Worm (Caenorhabditis elegans): ENCODE measurements around the gene elt-6.
A peak's percentile ranks its signal among the peaks of the same experiment; 100 is the strongest.

The elt-6 gene

DNA sequence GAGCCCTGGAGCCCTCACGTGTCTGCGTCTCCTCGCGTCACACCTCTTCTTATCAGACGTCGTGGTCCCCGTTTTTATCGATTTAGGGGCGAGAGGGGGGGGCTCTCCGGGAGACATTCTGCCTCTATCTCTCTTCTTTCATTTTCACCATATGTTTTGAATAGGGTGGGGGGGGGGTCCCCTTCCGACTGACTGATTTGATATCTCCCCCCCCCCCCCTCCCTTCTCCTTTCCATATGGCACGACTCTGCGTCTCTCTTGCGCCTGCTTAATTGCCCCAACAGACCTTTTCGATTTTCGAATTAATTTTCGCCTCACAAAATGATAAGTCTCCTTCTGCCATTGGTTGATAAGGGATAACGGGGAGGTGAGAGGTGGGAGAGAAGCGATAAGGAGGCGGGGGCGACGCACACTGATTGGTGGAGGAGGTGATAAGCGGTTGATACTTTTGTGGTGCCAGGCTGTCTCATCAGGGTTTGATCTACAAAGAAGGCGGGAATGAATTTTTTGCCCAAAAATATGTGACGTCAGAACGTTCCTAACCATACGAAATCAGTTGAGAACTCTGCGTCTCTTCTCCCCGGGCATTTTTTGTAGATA lies 13.6 kb upstream of the elt-6 start:
- TF ChIP-seq T22C8.4 (GFP tag; IDR thresholded peaks at IDR 0.05) (peak; percentile 23; the same call in 1 of the 2 replicates), flt-1 (GFP tag; IDR thresholded peaks at IDR 0.05) (no peak)

ce11 chrIV:1905250-1905649 lies 12.5 kb upstream of the elt-6 start:
- TF ChIP-seq flt-1 (GFP tag; IDR thresholded peaks at IDR 0.05) (0 out of 2 replicates have a peak, but pooled peaks have one; percentile 11), T22C8.4 (GFP tag; IDR thresholded peaks at IDR 0.05) (no peak), tab-1 (GFP tag; IDR thresholded peaks at IDR 0.05) (no peak), med-1 (GFP tag; optimal IDR thresholded peaks at IDR 0.05; ENCODE audit: insufficient read depth) (no peak), klf-2 (GFP tag; conservative IDR thresholded peaks at IDR 0.05) (no peak)

ce11 chrIV:1906697-1907096 lies 11.1 kb upstream of the elt-6 start:
- TF ChIP-seq tab-1 (GFP tag; IDR thresholded peaks at IDR 0.05) = no peak

DNA sequence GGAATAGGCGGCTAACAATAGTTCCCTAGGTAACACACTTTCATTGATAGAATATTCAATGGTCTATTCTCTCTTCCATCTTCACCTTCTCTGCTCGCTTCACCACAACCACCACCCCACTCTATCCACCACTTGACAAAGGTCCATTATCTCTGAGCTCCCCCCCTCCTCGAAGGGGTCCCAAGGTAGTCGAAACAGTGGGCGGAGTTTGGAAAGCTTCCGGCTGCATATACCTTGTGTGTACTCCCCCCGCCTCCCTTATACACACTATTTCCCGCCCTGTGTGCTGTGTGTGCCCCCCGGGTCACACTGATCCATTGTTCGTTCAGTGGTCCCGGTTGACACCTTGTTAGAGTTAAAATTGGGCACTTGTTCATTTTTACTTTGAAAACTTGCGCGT lies 9.3 kb upstream of the elt-6 start:
- no peak for TF ChIP-seq tab-1 (GFP tag; IDR thresholded peaks at IDR 0.05)
- TF ChIP-seq med-1 (GFP tag; optimal IDR thresholded peaks at IDR 0.05; ENCODE audit: insufficient read depth) = peak; percentile 8

ce11 chrIV:1908921-1909320 lies 8.9 kb upstream of the elt-6 start:
- TF ChIP-seq cog-1 (tag; optimal IDR thresholded peaks at IDR 0.05) (no peak), ztf-29 (GFP tag; IDR thresholded peaks at IDR 0.05) (no peak), klf-2 (GFP tag; conservative IDR thresholded peaks at IDR 0.05) (no peak), flt-1 (GFP tag; IDR thresholded peaks at IDR 0.05) (no peak), ztf-23 (GFP tag; IDR thresholded peaks at IDR 0.05) (no peak), T22C8.4 (GFP tag; IDR thresholded peaks at IDR 0.05) (no peak), ref-1 (GFP tag; conservative IDR thresholded peaks at IDR 0.05) (no peak), tab-1 (GFP tag; IDR thresholded peaks at IDR 0.05) (no peak), med-1 (GFP tag; optimal IDR thresholded peaks at IDR 0.05; ENCODE audit: insufficient read depth) (no peak)

ce11 chrIV:1911273-1911672 lies 6.5 kb upstream of the elt-6 start:
- TF ChIP-seq ref-1 (GFP tag; conservative IDR thresholded peaks at IDR 0.05) = no peak
- TF ChIP-seq tab-1 (GFP tag; IDR thresholded peaks at IDR 0.05) = no peak
- no peak for TF ChIP-seq med-1 (GFP tag; optimal IDR thresholded peaks at IDR 0.05; ENCODE audit: insufficient read depth)
- peak; percentile 19 for TF ChIP-seq cog-1 (tag; optimal IDR thresholded peaks at IDR 0.05)
- 0 out of 2 replicates have a peak, but pooled peaks have one; percentile 45 for TF ChIP-seq ztf-29 (GFP tag; IDR thresholded peaks at IDR 0.05)

DNA sequence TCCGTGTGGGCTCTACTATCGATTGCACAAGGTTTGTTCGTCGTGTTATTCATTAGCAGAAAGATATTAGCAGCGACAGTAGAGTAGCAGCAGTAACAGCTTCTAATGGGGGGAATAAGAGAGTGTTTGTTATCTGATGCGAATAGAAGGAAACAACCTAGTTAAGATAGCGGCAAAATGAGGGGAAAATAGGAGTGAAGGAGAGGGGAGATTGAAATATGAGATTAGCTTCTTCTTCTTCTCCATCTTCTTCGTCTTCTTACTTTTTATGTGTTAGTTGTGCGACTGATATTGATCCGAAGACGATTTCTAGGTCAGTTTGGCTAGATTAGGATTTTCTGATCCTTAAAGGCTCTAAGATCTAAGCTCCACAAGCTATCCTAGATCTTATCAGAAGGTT lies 2.9 kb upstream of the elt-6 start:
- TF ChIP-seq klf-2 (GFP tag; conservative IDR thresholded peaks at IDR 0.05) = no peak
- no peak for TF ChIP-seq med-1 (GFP tag; optimal IDR thresholded peaks at IDR 0.05; ENCODE audit: insufficient read depth)
- no peak for TF ChIP-seq cog-1 (tag; optimal IDR thresholded peaks at IDR 0.05)
- no peak for TF ChIP-seq ztf-23 (GFP tag; IDR thresholded peaks at IDR 0.05)
- no peak for TF ChIP-seq ref-1 (GFP tag; conservative IDR thresholded peaks at IDR 0.05)
- no peak for TF ChIP-seq flt-1 (GFP tag; IDR thresholded peaks at IDR 0.05)
- no peak for TF ChIP-seq ztf-29 (GFP tag; IDR thresholded peaks at IDR 0.05)
- no peak for TF ChIP-seq T22C8.4 (GFP tag; IDR thresholded peaks at IDR 0.05)
- no peak for TF ChIP-seq tab-1 (GFP tag; IDR thresholded peaks at IDR 0.05)

DNA sequence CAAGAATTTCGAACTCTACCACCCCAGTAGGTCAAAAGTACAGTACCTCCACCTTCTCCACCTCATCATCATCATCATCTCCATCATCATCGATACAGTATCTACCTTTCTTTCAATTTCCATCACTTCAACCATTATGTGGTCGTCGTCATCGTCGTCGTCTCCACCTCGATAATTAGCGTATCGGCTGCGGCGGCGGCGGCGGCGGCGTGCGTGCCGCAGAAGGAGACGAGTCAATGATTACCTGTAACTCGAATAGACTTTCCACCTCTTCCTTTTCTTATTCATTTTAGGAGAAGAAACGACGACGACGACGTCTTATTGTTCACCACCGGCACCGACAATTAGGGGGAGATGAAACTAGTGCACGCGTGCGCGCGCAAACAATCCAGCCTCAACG lies 2.2 kb upstream of the elt-6 start:
- TF ChIP-seq ref-1 (GFP tag; conservative IDR thresholded peaks at IDR 0.05) = no peak
- TF ChIP-seq cog-1 (tag; optimal IDR thresholded peaks at IDR 0.05) = no peak
- no peak for TF ChIP-seq klf-2 (GFP tag; conservative IDR thresholded peaks at IDR 0.05)
- TF ChIP-seq ztf-23 (GFP tag; IDR thresholded peaks at IDR 0.05) = no peak
- TF ChIP-seq med-1 (GFP tag; optimal IDR thresholded peaks at IDR 0.05; ENCODE audit: insufficient read depth) = no peak
- no peak for TF ChIP-seq flt-1 (GFP tag; IDR thresholded peaks at IDR 0.05)
- TF ChIP-seq ztf-29 (GFP tag; IDR thresholded peaks at IDR 0.05) = no peak
- TF ChIP-seq tab-1 (GFP tag; IDR thresholded peaks at IDR 0.05) = no peak
- TF ChIP-seq T22C8.4 (GFP tag; IDR thresholded peaks at IDR 0.05) = no peak

DNA sequence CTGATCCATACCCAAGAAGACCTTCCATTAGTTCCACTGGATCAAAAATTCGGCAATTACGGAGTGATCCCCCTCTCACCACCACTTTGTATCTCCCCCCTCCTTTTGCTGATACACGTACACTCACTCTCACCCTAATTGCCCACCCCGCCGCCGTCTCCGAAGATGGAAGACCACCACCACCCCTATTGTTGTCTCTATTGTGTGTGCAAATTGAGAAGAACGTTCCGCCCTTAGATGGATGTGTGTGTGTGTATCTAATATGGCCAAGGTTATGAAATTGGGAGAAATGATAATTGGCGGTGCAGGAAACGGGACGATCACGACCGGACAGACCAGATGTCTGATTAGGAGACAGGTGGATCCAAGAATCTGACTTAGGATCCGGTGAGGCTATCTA lies 1.5 kb upstream of the elt-6 start:
- TF ChIP-seq tab-1 (GFP tag; IDR thresholded peaks at IDR 0.05) (no peak), flt-1 (GFP tag; IDR thresholded peaks at IDR 0.05) (peak; percentile 43; the same call in 1 of the 2 replicates)

- TF ChIP-seq tab-1 (GFP tag; IDR thresholded peaks at IDR 0.05) (no peak), ztf-29 (GFP tag; IDR thresholded peaks at IDR 0.05) (peak; percentile 8; the same call in 1 of the 2 replicates)
These were observed 2.7 kb downstream of the elt-6 start for ce11 chrIV:1920513-1920912.

DNA sequence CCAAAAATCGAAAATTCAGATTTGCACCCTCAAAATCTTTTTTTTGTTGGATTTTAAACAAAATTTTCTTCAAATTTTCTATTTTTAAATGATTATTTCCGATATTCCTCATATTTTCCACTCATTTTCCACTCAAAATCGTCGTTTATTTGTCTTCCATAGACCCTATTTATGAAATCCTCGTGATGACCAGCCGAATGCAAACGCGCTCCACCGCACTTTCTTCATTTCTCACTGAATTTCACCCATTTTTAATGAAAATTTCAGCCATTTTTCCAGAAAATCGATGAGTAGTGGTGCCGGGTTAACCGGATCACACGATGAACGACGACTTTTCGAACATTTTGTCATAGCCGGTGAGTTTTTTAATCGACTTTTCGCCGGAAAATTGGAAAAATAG lies 5.9 kb downstream of the elt-6 start, which contains the start of gene denn-4:
Gene denn-4, plus strand, starts transcription at position 280 of the 400 bp plus-strand sequence.
- TF ChIP-seq ztf-29 (GFP tag; IDR thresholded peaks at IDR 0.05) (no peak), klf-2 (GFP tag; conservative IDR thresholded peaks at IDR 0.05) (no peak), med-1 (GFP tag; optimal IDR thresholded peaks at IDR 0.05; ENCODE audit: insufficient read depth) (no peak), ref-1 (GFP tag; conservative IDR thresholded peaks at IDR 0.05) (no peak), cog-1 (tag; optimal IDR thresholded peaks at IDR 0.05) (no peak), tab-1 (GFP tag; IDR thresholded peaks at IDR 0.05) (no peak), flt-1 (GFP tag; IDR thresholded peaks at IDR 0.05) (no peak), ztf-23 (GFP tag; IDR thresholded peaks at IDR 0.05) (no peak), T22C8.4 (GFP tag; IDR thresholded peaks at IDR 0.05) (no peak)

Measured in whole organism, midembryonic.